Worm (Caenorhabditis elegans) whole organism, mixed stage, embryonic: ENCODE results near the gene K12D12.4.

Experiments used
- ceh-83 ChIP-seq: fragments of 200-800 bp; sonication (Bioruptor generic); optimal IDR thresholded peaks from 2 replicates; lab custom pipeline; 2018; ENCODE audit warnings: mild to moderate bottlenecking, missing genetic modification characterization, missing compliant biosample characterization
- elt-1 ChIP-seq: sonication (generic microtip); optimal IDR thresholded peaks from 2 replicates; lab custom pipeline; 2017; ENCODE audit warnings: missing genetic modification characterization, mild to moderate bottlenecking, missing compliant biosample characterization, antibody characterized with exemption, moderate library complexity, borderline replicate concordance; ENCODE audit not compliant: insufficient read depth
- lin-13 ChIP-seq: fragments of 150-350 bp; optimal IDR thresholded peaks from 2 replicates; lab custom pipeline; 2014; ENCODE audit warnings: missing biosample characterization, missing genetic modification characterization
- lsy-2 ChIP-seq: fragments of 150-350 bp; optimal IDR thresholded peaks from 2 replicates; lab custom pipeline; 2014; ENCODE audit warnings: missing biosample characterization, missing genetic modification characterization
- nhr-76 ChIP-seq: sonication (generic microtip); optimal IDR thresholded peaks from 2 replicates; lab custom pipeline; 2017; ENCODE audit warnings: missing biosample characterization, missing genetic modification characterization

- TF ChIP-seq elt-1 (tag; lab: Kevin White, UChicago): no peak
- TF ChIP-seq ceh-83: no peak
- no peak for TF ChIP-seq nhr-76 (tag; lab: Kevin White, UChicago)
- TF ChIP-seq lsy-2 (tag; lab: Kevin White, UChicago): no peak
- no peak for TF ChIP-seq lin-13 (tag; lab: Kevin White, UChicago)
Measured at ce11 chrII:11839116-11839515, 26.4 kb downstream of the K12D12.4 start.
